Worm (Caenorhabditis elegans): Measurements from ENCODE around the gene F58F12.12.
A peak's percentile ranks its signal among the peaks of the same experiment; 100 is the strongest.

The F58F12.12 gene

ce11 chrII:6346551-6347079 lies 34.4 kb upstream of the F58F12.12 start (continued):
- TF ChIP-seq hmg-1.1 (GFP tag; IDR thresholded peaks at IDR 0.05): peak; percentile 71
- TF ChIP-seq ztf-11 (tag; optimal IDR thresholded peaks at IDR 0.05): no peak
- 0 out of 2 replicates have a peak, but pooled peaks have one; percentile 7 for TF ChIP-seq dmd-8 (GFP tag; IDR thresholded peaks at IDR 0.05)
- peak; percentile 20 for TF ChIP-seq F37D6.2 (tag; optimal IDR thresholded peaks at IDR 0.05)
- TF ChIP-seq F49E8.2 (tag; optimal IDR thresholded peaks at IDR 0.05; ENCODE audit: borderline replicate concordance): no peak
- no peak for TF ChIP-seq skn-1 (tag; optimal IDR thresholded peaks at IDR 0.05)
- TF ChIP-seq mxl-2 (GFP tag; conservative IDR thresholded peaks at IDR 0.05): no peak
- TF ChIP-seq hlh-11 (tag; optimal IDR thresholded peaks at IDR 0.05): peak; percentile 61
- peak; percentile 76 for TF ChIP-seq lin-13 (GFP tag; optimal IDR thresholded peaks at IDR 0.05)
- no peak for TF ChIP-seq snpc-4 (tag; optimal IDR thresholded peaks at IDR 0.05)
- TF ChIP-seq duxl-1 (tag; optimal IDR thresholded peaks at IDR 0.05; ENCODE audit: poor library complexity): no peak
- peak; percentile 47 for TF ChIP-seq mes-2 (tag; optimal IDR thresholded peaks at IDR 0.05; ENCODE audit: poor library complexity, severe bottlenecking)
- peak; percentile 29; the same call in 1 of the 2 replicates for TF ChIP-seq egl-43 (GFP tag; IDR thresholded peaks at IDR 0.05)
- peak; percentile 58 for TF ChIP-seq gei-8 (GFP tag; optimal IDR thresholded peaks at IDR 0.05)
- TF ChIP-seq Y75B8A.6 (GFP tag; IDR thresholded peaks at IDR 0.05): peak; percentile 54; the same call in 1 of the 2 replicates
- TF ChIP-seq nhr-25 (tag; optimal IDR thresholded peaks at IDR 0.05; ENCODE audit: borderline replicate concordance, insufficient read depth): peak; percentile 17
- TF ChIP-seq ama-1 (optimal IDR thresholded peaks at IDR 0.05): peak; percentile 93
- TF ChIP-seq set-16 (GFP tag; IDR thresholded peaks at IDR 0.05): no peak
- TF ChIP-seq mep-1 (tag; optimal IDR thresholded peaks at IDR 0.05): peak; percentile 92
- peak; percentile 70 for TF ChIP-seq spr-1 (tag; optimal IDR thresholded peaks at IDR 0.05)
- no peak for TF ChIP-seq nhr-10 (tag; optimal IDR thresholded peaks at IDR 0.05)
- no peak for TF ChIP-seq unc-130 (GFP tag; optimal IDR thresholded peaks at IDR 0.05)
- TF ChIP-seq hlh-30 (tag; optimal IDR thresholded peaks at IDR 0.05; ENCODE audit: insufficient read depth): peak; percentile 61
- TF ChIP-seq ceh-44 (GFP tag; IDR thresholded peaks at IDR 0.05): no peak
- no peak; the same call in 1 of the 2 replicates for TF ChIP-seq Y48G9A.11 (GFP tag; IDR thresholded peaks at IDR 0.05)
- peak; percentile 51 for TF ChIP-seq vab-7 (GFP tag; IDR thresholded peaks at IDR 0.05)
- TF ChIP-seq ceh-82 (tag; optimal IDR thresholded peaks at IDR 0.05): no peak
- TF ChIP-seq D1046.2 (GFP tag; IDR thresholded peaks at IDR 0.05): no peak; the same call in 1 of the 2 replicates
- no peak for TF ChIP-seq jun-1 (tag; optimal IDR thresholded peaks at IDR 0.05)
- peak in 1 of 2 experiments; percentile 80 for TF ChIP-seq unc-62 (GFP tag; optimal IDR thresholded peaks at IDR 0.05 in 1 of 2)
- TF ChIP-seq unc-62 (tag; optimal IDR thresholded peaks at IDR 0.05): peak; percentile 34
- TF ChIP-seq hif-1 (tag; optimal IDR thresholded peaks at IDR 0.05): peak in 1 of 2 experiments; percentile 56
- TF ChIP-seq daf-12 (tag; optimal IDR thresholded peaks at IDR 0.05): no peak
- peak; percentile 30 for TF ChIP-seq F10B5.3 (tag; optimal IDR thresholded peaks at IDR 0.05)
- TF ChIP-seq lir-3 (tag; optimal IDR thresholded peaks at IDR 0.05): no peak
- TF ChIP-seq ztf-7 (tag; optimal IDR thresholded peaks at IDR 0.05): peak; percentile 64
- peak; percentile 14 for TF ChIP-seq nhr-48 (tag; optimal IDR thresholded peaks at IDR 0.05)
- peak; percentile 98 for TF ChIP-seq zfp-3 (GFP tag; conservative IDR thresholded peaks at IDR 0.05)
- no peak for TF ChIP-seq lin-39 (tag; optimal IDR thresholded peaks at IDR 0.05)
- TF ChIP-seq Y5F2A.4 (GFP tag; optimal IDR thresholded peaks at IDR 0.05): peak; percentile 57
- TF ChIP-seq zfp-2 (tag; optimal IDR thresholded peaks at IDR 0.05): no peak
- TF ChIP-seq nhr-41 (GFP tag; IDR thresholded peaks at IDR 0.05): no peak
- 0 out of 2 replicates have a peak, but pooled peaks have one; percentile 21 for TF ChIP-seq ZK337.2 (GFP tag; IDR thresholded peaks at IDR 0.05)
- TF ChIP-seq dmd-9 (GFP tag; IDR thresholded peaks at IDR 0.05): peak; percentile 61; the same call in 1 of the 2 replicates
- peak; percentile 74 for TF ChIP-seq ctbp-1 (GFP tag; IDR thresholded peaks at IDR 0.05)
- peak; percentile 26 for TF ChIP-seq nhr-28 (tag; optimal IDR thresholded peaks at IDR 0.05)
- peak; percentile 82 for TF ChIP-seq nhr-6 (tag; optimal IDR thresholded peaks at IDR 0.05)
- peak in 1 of 2 experiments; percentile 65; a peak in 1 of 4 replicates for TF ChIP-seq madf-5 (GFP tag; IDR thresholded peaks at IDR 0.05)
- no peak for TF ChIP-seq R02D3.7 (tag; optimal IDR thresholded peaks at IDR 0.05)
- TF ChIP-seq nhr-111 (GFP tag; optimal IDR thresholded peaks at IDR 0.05): no peak
